Worm (Caenorhabditis elegans): ENCODE measurements around the gene F54D1.6.
A peak's percentile ranks its signal among the peaks of the same experiment; 100 is the strongest.
"Not testable (repeated sequence)": the region's sequence is repeated elsewhere in the genome, so short reads cannot be mapped to it uniquely, and the experiment has no call there.

Gene F54D1.6

DNA sequence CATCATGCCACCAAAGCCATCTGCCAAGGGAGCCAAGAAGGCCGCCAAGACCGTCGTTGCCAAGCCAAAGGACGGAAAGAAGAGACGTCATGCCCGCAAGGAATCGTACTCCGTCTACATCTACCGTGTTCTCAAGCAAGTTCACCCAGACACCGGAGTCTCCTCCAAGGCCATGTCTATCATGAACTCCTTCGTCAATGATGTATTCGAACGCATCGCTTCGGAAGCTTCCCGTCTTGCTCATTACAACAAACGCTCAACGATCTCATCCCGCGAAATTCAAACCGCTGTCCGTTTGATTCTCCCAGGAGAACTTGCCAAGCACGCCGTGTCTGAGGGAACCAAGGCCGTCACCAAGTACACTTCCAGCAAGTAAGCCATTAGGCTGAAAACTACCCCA, 37.1 kb downstream of the F54D1.6 start, which contains the start of gene his-48:
TSS of gene his-48 (plus strand) at position 5 of the 400 bp plus-strand sequence.
- TF ChIP-seq jun-1 (tag; optimal IDR thresholded peaks at IDR 0.05); pag-3 (tag; optimal IDR thresholded peaks at IDR 0.05; ENCODE audit: borderline replicate concordance, insufficient read depth); lin-15B (tag; optimal IDR thresholded peaks at IDR 0.05): not testable (repeated sequence)

DNA sequence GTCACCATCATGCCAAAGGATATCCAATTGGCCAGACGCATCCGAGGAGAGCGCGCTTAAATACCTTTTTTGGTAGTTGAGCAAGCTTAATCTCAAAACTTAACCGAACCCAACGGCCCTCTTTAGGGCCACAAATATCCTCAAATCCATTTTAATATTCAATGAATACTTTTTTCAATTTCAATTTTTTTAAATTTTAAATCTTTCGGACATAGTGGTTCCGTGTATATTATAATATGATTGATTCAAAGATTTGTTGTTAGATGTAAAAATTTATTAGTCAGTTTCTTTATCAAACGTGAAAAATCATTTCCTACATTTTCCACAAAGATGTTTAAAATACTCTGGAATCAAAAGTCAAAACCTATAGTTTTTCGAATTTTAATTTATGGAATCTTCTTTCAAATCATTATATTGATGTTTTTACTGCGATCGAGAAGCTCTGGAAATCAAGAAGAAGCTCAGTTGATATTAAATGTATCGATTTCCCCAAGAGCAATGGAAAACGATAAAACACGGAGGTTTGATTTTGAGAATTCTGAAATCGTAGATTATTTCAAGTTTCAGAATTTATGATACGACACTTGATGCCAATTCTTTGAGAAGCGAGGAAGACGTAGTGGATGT, 39.4 kb downstream of the F54D1.6 start, which contains the start of gene B0035.21:
TSS of gene B0035.21 (plus strand) at position 322 of the 627 bp plus-strand sequence.
- TF ChIP-seq efl-1 (optimal IDR thresholded peaks at IDR 0.05) (no peak), efl-1 (GFP tag; optimal IDR thresholded peaks at IDR 0.05 in 1 of 2) (peak in 1 of 2 experiments; percentile 59), mep-1 (tag; optimal IDR thresholded peaks at IDR 0.05) (no peak)

DNA sequence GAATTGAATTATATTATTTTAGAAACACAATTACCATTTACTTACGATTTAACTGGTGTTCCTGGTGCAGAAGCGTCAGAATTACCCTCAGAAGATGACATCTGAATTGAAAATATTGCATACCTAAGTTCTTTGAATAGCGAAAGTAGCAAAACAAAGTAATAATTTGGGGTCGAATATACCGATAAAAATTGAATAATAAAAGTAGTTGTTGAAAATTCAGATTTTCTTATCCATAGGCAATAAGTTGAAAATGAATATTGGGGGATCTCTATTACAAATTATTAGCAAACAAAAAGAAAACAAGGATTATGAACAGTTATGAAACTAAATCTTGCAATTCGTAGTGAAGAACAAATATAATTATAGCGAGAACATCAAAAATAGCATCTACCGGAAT, 41.7 kb downstream of the F54D1.6 start, which contains the start of gene leo-1:
TSS of gene leo-1 (minus strand) at position 101 of the 400 bp plus-strand sequence.
- TF ChIP-seq swsn-7 (tag; optimal IDR thresholded peaks at IDR 0.05) (no peak), ztf-4 (tag; optimal IDR thresholded peaks at IDR 0.05) (no peak), Y116A8C.19 (tag; optimal IDR thresholded peaks at IDR 0.05; ENCODE audit: borderline replicate concordance) (no peak), ceh-8 (GFP tag; optimal IDR thresholded peaks at IDR 0.05) (no peak), mep-1 (tag; optimal IDR thresholded peaks at IDR 0.05) (no peak), ceh-90 (tag; optimal IDR thresholded peaks at IDR 0.05) (no peak), F16B12.6 (tag; optimal IDR thresholded peaks at IDR 0.05) (no peak), ceh-88 (GFP tag; IDR thresholded peaks at IDR 0.05) (no peak), grh-1 (GFP tag; IDR thresholded peaks at IDR 0.05) (no peak), vab-15 (tag; optimal IDR thresholded peaks at IDR 0.05) (no peak), nhr-77 (tag; optimal IDR thresholded peaks at IDR 0.05) (no peak), fkh-4 (tag; optimal IDR thresholded peaks at IDR 0.05; ENCODE audit: borderline replicate concordance) (no peak)

DNA sequence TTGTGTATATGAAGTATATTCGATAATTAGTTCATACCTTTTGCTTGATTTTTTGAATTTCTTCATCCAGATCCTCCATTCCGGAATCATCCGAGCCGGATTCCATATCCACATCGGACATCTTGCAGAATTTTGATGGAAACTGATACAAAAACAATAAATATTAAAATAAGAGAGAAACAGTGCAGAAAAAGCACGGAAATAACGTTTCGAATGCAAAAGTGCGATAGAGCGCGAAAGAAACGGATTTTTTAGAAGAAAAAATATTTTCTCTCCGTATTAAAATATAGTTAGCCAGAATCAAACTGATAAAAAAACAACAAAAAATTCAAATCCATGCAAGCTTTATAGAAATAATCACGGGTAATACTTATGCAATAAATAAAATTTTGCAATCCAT, 45.1 kb downstream of the F54D1.6 start, which contains the start of gene sart-3:
TSS of gene sart-3 (minus strand) at position 219 of the 400 bp plus-strand sequence.
- TF ChIP-seq dpl-1 (GFP tag; optimal IDR thresholded peaks at IDR 0.05) (peak in 1 of 3 experiments; percentile 38), aly-2 (tag; optimal IDR thresholded peaks at IDR 0.05) (no peak), skn-1 (tag; optimal IDR thresholded peaks at IDR 0.05) (peak; percentile 3), C16A3.4 (tag; optimal IDR thresholded peaks at IDR 0.05) (no peak), lin-35 (GFP tag; optimal IDR thresholded peaks at IDR 0.05) (peak in 1 of 2 experiments; percentile 24), efl-1 (optimal IDR thresholded peaks at IDR 0.05) (peak in 1 of 2 experiments; percentile 10), efl-1 (GFP tag; optimal IDR thresholded peaks at IDR 0.05 in 1 of 2) (peak in 1 of 2 experiments; percentile 5)

DNA sequence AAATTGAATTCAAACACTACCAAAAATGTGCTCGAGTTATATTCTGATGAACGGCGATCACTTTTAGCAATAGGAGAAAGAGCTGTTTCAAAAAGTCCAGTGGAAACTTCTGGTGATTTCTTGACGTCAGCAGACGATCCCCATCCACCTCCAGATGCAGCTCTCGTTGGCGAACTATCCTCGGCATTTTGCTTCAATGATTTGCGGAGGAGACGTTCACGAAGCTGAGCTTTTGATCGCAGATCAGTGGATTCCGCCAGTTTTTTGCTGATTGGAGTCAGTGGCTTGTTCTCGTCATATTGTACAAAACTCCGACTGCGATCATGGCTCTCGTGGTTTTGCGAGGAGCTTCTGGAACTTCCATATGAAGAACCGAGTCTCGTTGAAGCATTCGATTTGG, 48.6 kb downstream of the F54D1.6 start:
- no peak for TF ChIP-seq ceh-88 (GFP tag; IDR thresholded peaks at IDR 0.05)
- no peak for TF ChIP-seq blmp-1 (tag; optimal IDR thresholded peaks at IDR 0.05)
- TF ChIP-seq mdl-1 (tag; optimal IDR thresholded peaks at IDR 0.05) = no peak
- TF ChIP-seq pax-3 (tag; optimal IDR thresholded peaks at IDR 0.05) = no peak
- TF ChIP-seq nhr-19 (GFP tag; conservative IDR thresholded peaks at IDR 0.05) = no peak
- no peak for TF ChIP-seq unc-30 (tag; optimal IDR thresholded peaks at IDR 0.05)
- no peak for TF ChIP-seq lin-13 (GFP tag; optimal IDR thresholded peaks at IDR 0.05)

DNA sequence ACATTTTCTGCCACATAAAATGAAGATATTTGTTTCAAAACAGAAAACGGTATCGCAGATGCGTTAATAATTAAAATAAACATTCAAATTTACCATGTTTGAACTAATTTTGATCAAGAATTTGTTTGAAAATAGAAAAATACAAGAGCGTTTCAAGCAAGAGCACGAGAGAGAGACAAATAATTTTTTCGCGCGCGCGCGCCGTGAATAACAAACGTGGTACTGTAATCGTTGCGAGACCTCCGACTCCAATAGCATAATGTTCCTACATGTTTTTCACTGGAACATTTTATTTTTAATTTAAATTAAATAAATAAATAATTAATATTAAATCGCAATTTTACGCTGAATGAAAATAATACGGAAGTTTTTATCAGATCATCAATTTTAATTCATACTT, 49.4 kb downstream of the F54D1.6 start, which contains the start of gene F54E12.2:
TSS of gene F54E12.2 (minus strand) at position 164 of the 400 bp plus-strand sequence.
- no peak for TF ChIP-seq ztf-11 (tag; optimal IDR thresholded peaks at IDR 0.05)
- TF ChIP-seq elt-2 (tag; optimal IDR thresholded peaks at IDR 0.05) = no peak
- TF ChIP-seq zag-1 (tag; optimal IDR thresholded peaks at IDR 0.05) = no peak
- TF ChIP-seq mep-1 (tag; optimal IDR thresholded peaks at IDR 0.05) = no peak
- no peak for TF ChIP-seq unc-130 (tag; optimal IDR thresholded peaks at IDR 0.05)
- TF ChIP-seq hpl-2 (GFP tag; optimal IDR thresholded peaks at IDR 0.05) = no peak
- no peak for TF ChIP-seq fkh-8 (tag; optimal IDR thresholded peaks at IDR 0.05)
- no peak for TF ChIP-seq sptf-1 (tag; optimal IDR thresholded peaks at IDR 0.05)
- TF ChIP-seq snpc-4 (tag; optimal IDR thresholded peaks at IDR 0.05) = no peak

Measured in whole organism, L1 larva.